Worm (Caenorhabditis elegans): ENCODE results near the gene C27A7.8.

C27A7.8 gene

ce11 chrV:12158377-12158776 lies 5.4 kb downstream of the C27A7.8 start:
- TF ChIP-seq unc-62 (GFP tag; optimal IDR thresholded peaks at IDR 0.05), result no peak

DNA sequence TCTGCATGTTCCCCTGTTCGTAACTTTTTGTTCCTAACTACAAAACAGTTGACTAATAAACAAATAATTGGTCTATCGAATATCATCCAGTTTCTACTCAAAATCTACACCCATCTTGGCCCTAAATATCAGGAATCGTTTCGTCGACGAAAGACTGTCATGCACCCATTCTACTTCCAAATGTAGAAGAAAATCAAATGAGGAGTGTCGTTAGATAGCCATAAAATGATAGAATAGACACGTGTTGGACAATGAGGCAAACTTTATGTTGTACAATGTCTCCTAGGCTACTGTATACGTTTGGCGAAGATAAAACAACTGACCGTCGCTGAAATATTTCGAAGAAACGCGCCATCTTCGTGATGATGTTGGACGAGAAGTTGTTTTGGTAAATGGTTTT lies 7.0 kb downstream of the C27A7.8 start:
- no peak for TF ChIP-seq unc-62 (GFP tag; optimal IDR thresholded peaks at IDR 0.05)

ce11 chrV:12161157-12161556 lies 8.2 kb downstream of the C27A7.8 start:
- TF ChIP-seq unc-62 (GFP tag; optimal IDR thresholded peaks at IDR 0.05), result no peak

ce11 chrV:12162220-12162619 lies 9.3 kb downstream of the C27A7.8 start, which contains the start of gene C27A7.5:
Gene C27A7.5 (minus strand): TSS chrV:12162320.
- TF ChIP-seq unc-62 (GFP tag; optimal IDR thresholded peaks at IDR 0.05), result no peak

ce11 chrV:12162906-12163305 lies 9.9 kb downstream of the C27A7.8 start, which contains the start of gene srj-4:
Gene srj-4 (plus strand): TSS chrV:12163206.
- no peak for TF ChIP-seq unc-62 (GFP tag; optimal IDR thresholded peaks at IDR 0.05)

DNA sequence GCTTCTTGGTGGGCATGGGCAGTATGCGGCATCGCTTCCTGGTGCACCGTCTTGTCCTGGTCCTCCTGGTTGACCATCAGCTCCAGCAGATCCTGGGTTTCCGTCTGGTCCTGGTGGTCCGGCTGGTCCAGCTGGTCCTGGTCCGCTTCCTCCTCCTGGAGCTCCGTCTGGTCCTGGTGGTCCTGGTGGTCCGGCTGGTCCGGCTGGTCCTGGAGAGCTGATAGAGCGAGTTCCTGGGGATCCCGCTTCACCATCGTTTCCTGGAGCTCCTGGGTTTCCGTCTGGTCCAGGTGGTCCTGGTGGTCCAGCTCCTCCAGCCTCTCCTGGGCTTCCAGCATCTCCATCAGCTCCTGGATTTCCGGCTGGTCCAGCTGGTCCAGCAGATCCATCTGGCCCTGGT lies 14.1 kb downstream of the C27A7.8 start:
- no peak for TF ChIP-seq unc-62 (GFP tag; optimal IDR thresholded peaks at IDR 0.05)

DNA sequence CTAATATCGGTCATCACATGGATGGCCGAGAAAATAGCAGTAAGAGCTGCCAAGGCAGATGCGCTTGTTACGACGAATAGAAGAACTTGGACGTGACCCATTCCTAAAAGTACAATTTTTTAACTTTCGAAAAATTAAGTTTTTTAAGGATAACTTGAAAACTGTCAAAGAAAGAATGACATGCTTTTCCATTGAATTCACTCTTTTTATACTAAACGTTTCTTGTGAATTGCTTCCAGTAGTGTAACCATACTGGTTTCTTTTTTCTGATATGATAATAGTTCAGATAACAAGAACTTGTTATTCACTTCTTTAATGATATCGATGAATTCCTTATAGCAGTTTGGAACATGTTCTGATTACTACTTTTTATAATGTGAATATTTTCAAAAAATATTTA lies 14.7 kb downstream of the C27A7.8 start, which contains the start of gene col-37:
col-37 (minus strand) TSS at position 101 of the 400 bp plus-strand sequence.
- TF ChIP-seq unc-62 (GFP tag; optimal IDR thresholded peaks at IDR 0.05), result no peak

ce11 chrV:12170114-12170513 lies 17.2 kb downstream of the C27A7.8 start, which contains the start of gene ZK863.1:
Gene ZK863.1 (minus strand): TSS chrV:12170214.
- no peak for TF ChIP-seq unc-62 (GFP tag; optimal IDR thresholded peaks at IDR 0.05)

ce11 chrV:12179338-12179737 lies 26.4 kb downstream of the C27A7.8 start, which contains the start of gene clec-224:
Gene clec-224 (minus strand): TSS chrV:12179438.
- TF ChIP-seq unc-62 (GFP tag; optimal IDR thresholded peaks at IDR 0.05), result no peak

ce11 chrV:12181310-12181709 lies 28.4 kb downstream of the C27A7.8 start, which contains the start of gene elpc-3:
Gene elpc-3 (minus strand): TSS chrV:12181410.
- no peak for TF ChIP-seq unc-62 (GFP tag; optimal IDR thresholded peaks at IDR 0.05)

- no peak for TF ChIP-seq unc-62 (GFP tag; optimal IDR thresholded peaks at IDR 0.05)
Observed at ce11 chrV:12183854-12184253, 30.9 kb downstream of the C27A7.8 start, which contains the start of gene usip-1. Gene usip-1 (minus strand): TSS chrV:12184194.

- no peak for TF ChIP-seq unc-62 (GFP tag; optimal IDR thresholded peaks at IDR 0.05)
Observed at ce11 chrV:12184308-12184999, 31.5 kb downstream of the C27A7.8 start, which contains the start of gene srd-4. Gene srd-4 (plus strand): TSS chrV:12184949.

DNA sequence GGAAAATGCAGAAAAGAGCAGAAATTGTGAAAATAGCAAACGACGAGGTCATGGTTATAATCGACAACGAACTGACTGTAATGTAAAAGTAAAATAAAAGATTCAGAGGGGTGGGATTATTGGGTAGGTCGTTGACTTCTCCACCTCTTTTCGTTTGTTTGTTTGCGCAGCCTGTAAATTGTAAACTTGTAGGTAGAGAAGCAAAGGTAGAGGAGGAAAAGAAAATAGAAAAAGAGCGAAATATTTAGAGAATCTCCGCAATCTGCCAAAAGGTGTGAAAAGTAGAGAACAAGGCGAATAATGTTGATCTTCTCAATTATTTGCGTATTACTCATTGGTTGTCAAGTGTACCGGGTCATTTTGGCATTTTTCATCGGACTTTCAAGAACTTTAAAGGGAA lies 34.4 kb downstream of the C27A7.8 start, which contains the start of gene ZK863.8:
ZK863.8 (minus strand) TSS at position 173 of the 400 bp plus-strand sequence.
- TF ChIP-seq unc-62 (GFP tag; optimal IDR thresholded peaks at IDR 0.05), result no peak

- no peak for TF ChIP-seq unc-62 (GFP tag; optimal IDR thresholded peaks at IDR 0.05)
Observed at ce11 chrV:12188830-12189229, 35.9 kb downstream of the C27A7.8 start.

DNA sequence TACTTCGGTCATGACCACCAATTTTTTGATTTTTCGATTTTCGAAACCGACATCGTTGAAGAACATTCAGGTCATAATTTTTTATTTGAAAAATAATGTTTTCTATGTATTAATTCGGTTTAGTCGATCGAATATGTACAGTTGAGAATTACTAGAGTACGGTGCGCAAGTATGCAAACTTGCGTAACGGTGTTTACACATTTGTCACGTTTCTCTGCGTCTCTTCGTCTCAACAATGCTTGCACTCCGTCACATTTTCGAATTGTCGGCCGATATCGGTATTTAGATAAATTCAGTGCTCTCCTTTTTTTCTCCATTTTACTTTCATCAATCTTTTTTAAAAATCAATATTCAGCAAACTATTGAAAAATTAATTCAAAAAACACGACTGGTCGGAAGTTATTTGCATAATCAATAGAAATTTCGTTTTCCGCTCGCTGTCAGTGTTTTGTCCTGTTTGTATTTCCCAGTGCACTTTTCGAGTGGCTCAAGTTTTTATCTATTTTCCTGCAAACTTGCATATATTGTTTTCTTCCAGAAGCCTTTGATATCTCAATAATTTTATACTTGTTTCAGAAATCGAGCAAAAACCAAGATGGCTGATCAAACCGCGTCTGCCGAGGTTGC lies 38.1 kb downstream of the C27A7.8 start, which contains the start of gene dpy-30:
dpy-30 (plus strand) TSS at position 577 of the 627 bp plus-strand sequence.
- no peak for TF ChIP-seq unc-62 (GFP tag; optimal IDR thresholded peaks at IDR 0.05)

DNA sequence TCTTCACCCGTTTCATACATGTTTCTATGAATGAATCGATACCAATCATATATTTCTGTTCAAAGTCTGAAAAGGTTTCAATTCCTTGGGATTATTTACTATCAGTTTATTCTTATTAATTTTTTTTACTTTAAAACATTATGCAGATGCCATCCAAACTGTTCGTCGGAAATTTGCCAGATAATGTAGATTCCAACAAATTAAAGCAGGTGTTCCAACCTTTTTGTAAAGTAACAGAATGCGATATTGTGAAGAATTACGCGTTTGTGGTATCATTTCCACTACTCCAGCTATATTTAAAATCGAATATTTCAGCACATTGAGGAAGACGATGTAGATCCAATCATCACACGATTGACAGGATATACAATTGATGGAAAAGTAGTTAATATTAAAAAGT lies 39.2 kb downstream of the C27A7.8 start, which contains the start of gene rnp-1:
rnp-1 (plus strand) TSS at position 145 of the 400 bp plus-strand sequence.
- no peak for TF ChIP-seq unc-62 (GFP tag; optimal IDR thresholded peaks at IDR 0.05)

Measured in whole organism, dauer.